Worm (Caenorhabditis elegans) whole organism, L1 larva: ENCODE data around the gene srh-243.

Source experiments
- aly-2 ChIP-seq: fragments of 150-350 bp; optimal IDR thresholded peaks from 2 replicates; lab custom pipeline; 2014; ENCODE audit warnings: missing biosample characterization, missing genetic modification characterization
- blmp-1 ChIP-seq: fragments of 150-350 bp; optimal IDR thresholded peaks from 2 replicates; lab custom pipeline; 2014; ENCODE audit warnings: missing biosample characterization, missing genetic modification characterization
- ceh-82 ChIP-seq, 3 experiments: fragments of 150-350 bp in 1 of 3; sonication (generic microtip) in 2 of 3; optimal IDR thresholded peaks; 2 replicates each; lab custom pipeline; 2014 to 2017; ENCODE audit warnings: missing biosample characterization in 3 of 3, missing genetic modification characterization in 3 of 3
- fkh-4 ChIP-seq: sonication (generic microtip); optimal IDR thresholded peaks from 2 replicates; lab custom pipeline; 2016; ENCODE audit warnings: missing compliant biosample characterization, missing genetic modification characterization, borderline replicate concordance
- lsy-2 ChIP-seq, 2 experiments: fragments of 150-350 bp; optimal IDR thresholded peaks; 2 replicates each; lab custom pipeline; 2014; ENCODE audit warnings: missing biosample characterization in 2 of 2, missing genetic modification characterization in 2 of 2
- nhr-12 ChIP-seq: sonication (generic microtip); optimal IDR thresholded peaks from 2 replicates; lab custom pipeline; 2017; ENCODE audit warnings: missing biosample characterization, missing genetic modification characterization
- nhr-28 ChIP-seq: fragments of 150-350 bp; optimal IDR thresholded peaks from 2 replicates; lab custom pipeline; 2014; ENCODE audit warnings: missing biosample characterization, missing genetic modification characterization
- nhr-90 ChIP-seq: sonication (generic microtip); optimal IDR thresholded peaks from 2 replicates; lab custom pipeline; 2016; ENCODE audit warnings: mild to moderate bottlenecking, missing genetic modification characterization, missing compliant biosample characterization; ENCODE audit not compliant: poor library complexity

DNA sequence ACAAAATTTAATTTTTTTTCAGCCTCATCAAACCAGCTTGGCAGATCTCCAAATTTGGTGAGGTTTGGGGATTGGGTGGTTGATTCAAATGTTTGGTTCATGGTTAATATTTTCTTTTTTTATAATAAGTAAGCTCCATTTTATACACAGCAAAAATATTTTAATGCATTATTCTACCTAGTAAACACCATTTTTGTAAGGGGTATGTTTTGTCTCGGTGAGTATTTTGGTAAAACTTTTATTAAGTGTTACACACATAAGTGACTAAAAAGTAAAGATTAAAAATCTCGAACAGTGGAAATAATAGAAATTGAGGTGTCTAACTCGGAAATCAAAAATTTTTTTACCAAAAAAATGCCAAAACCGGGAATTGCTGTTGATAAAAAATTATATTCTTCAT is 18.5 kb downstream of the srh-243 start, which contains the start of gene srw-4:
- TF ChIP-seq nhr-28 (tag; lab: Kevin White, UChicago): no peak
- no peak for TF ChIP-seq nhr-90 (tag; lab: Kevin White, UChicago)
- no peak for TF ChIP-seq blmp-1
- no peak for TF ChIP-seq aly-2 (tag; lab: Kevin White, UChicago)
- TF ChIP-seq nhr-12 (tag; lab: Kevin White, UChicago): no peak
- no peak for TF ChIP-seq ceh-82 (tag; optimal IDR thresholded peaks at IDR 0.05; lab: Kevin White, UChicago)
- TF ChIP-seq fkh-4: no peak
- no peak for TF ChIP-seq lsy-2 (tag; optimal IDR thresholded peaks at IDR 0.05; lab: Kevin White, UChicago)
